Worm (Caenorhabditis elegans) whole organism, early embryonic: ENCODE data around the gene srg-2.

Experiments
- aly-1 ChIP-seq: sonication (generic microtip); optimal IDR thresholded peaks from 2 replicates; lab custom pipeline; 2016; ENCODE audit warnings: missing genetic modification characterization, missing compliant biosample characterization
- ama-1 ChIP-seq: fragments of 150-350 bp; optimal IDR thresholded peaks from 2 replicates; lab custom pipeline; 2014
- ceh-13 ChIP-seq: fragments of 200-800 bp; sonication (Bioruptor generic); optimal IDR thresholded peaks from 2 replicates; lab custom pipeline; 2018; ENCODE audit warnings: mild to moderate bottlenecking, missing genetic modification characterization, missing compliant biosample characterization
- ets-7 ChIP-seq: sonication (generic microtip); optimal IDR thresholded peaks from 2 replicates; lab custom pipeline; 2016; ENCODE audit warnings: missing genotype, missing genetic modification characterization, missing compliant biosample characterization
- flt-1 ChIP-seq: fragments of 200-800 bp; sonication (Bioruptor generic); IDR thresholded peaks from 2 replicates; pipeline ENCODE4 v1.3.6; 2022; ENCODE audit warnings: missing genetic modification characterization, missing compliant biosample characterization
- hmbx-1 ChIP-seq: sonication (generic microtip); optimal IDR thresholded peaks from 2 replicates; lab custom pipeline; 2016; ENCODE audit warnings: mild to moderate bottlenecking, missing genetic modification characterization, missing compliant biosample characterization
- pes-1 ChIP-seq: fragments of 200-800 bp; sonication (Bioruptor generic); IDR thresholded peaks from 2 replicates; pipeline ENCODE4 v1.3.6; 2022; ENCODE audit warnings: missing genetic modification reagents, missing genetic modification characterization, missing compliant biosample characterization
- sea-1 ChIP-seq: fragments of 200-800 bp; sonication (Bioruptor generic); conservative IDR thresholded peaks from 2 replicates; pipeline ENCODE4 v1.3.6; 2022; ENCODE audit warnings: missing genetic modification characterization, missing compliant biosample characterization
- tbx-11 ChIP-seq: fragments of 200-800 bp; sonication (Bioruptor generic); IDR thresholded peaks from 2 replicates; pipeline ENCODE4 v1.3.6; 2022; ENCODE audit warnings: missing genetic modification characterization, missing compliant biosample characterization
- tbx-37 ChIP-seq: fragments of 200-800 bp; sonication (Bioruptor generic); conservative IDR thresholded peaks from 2 replicates; pipeline ENCODE4 v1.3.6; 2022; ENCODE audit warnings: missing genetic modification reagents, missing genetic modification characterization, missing compliant biosample characterization
- tra-4 ChIP-seq: sonication (generic microtip); optimal IDR thresholded peaks from 2 replicates; lab custom pipeline; 2017; ENCODE audit warnings: missing genetic modification characterization, missing compliant biosample characterization

- no peak for TF ChIP-seq aly-1 (tag; lab: Kevin White, UChicago)
- no peak for TF ChIP-seq tbx-37 (GFP tag; lab: Robert Waterston, UW)
- TF ChIP-seq pes-1, result no peak
- TF ChIP-seq ama-1, result no peak
- no peak for TF ChIP-seq flt-1 (GFP tag; lab: Robert Waterston, UW)
- TF ChIP-seq ets-7 (tag; lab: Kevin White, UChicago), result no peak
- TF ChIP-seq tra-4 (tag; lab: Kevin White, UChicago), result no peak
- TF ChIP-seq ceh-13, result no peak
- no peak for TF ChIP-seq hmbx-1 (tag; lab: Kevin White, UChicago)
- TF ChIP-seq sea-1 (GFP tag; lab: Robert Waterston, UW), result no peak
- TF ChIP-seq tbx-11 (GFP tag; lab: Robert Waterston, UW), result no peak
These were observed 30.6 kb upstream of the srg-2 start for ce11 chrIII:6290469-6291182.
